Fruit fly (Drosophila melanogaster) Kc167 (cell line): ENCODE results near the gene Sfp26Ac.

Experiments used
- Myc ChIP-seq: fragments of >200 bp; optimal IDR thresholded peaks from 2 replicates; lab custom pipeline; 2017; ENCODE audit warnings: missing external identifiers
- Sin3A ChIP-seq: fragments of >200 bp; optimal IDR thresholded peaks from 2 replicates; lab custom pipeline; 2018; ENCODE audit warnings: missing external identifiers
- h ChIP-seq: fragments of >200 bp; optimal IDR thresholded peaks from 3 replicates; lab custom pipeline; 2018; ENCODE audit warnings: missing external identifiers
- insv ChIP-seq: fragments of >200 bp; optimal IDR thresholded peaks from 3 replicates; lab custom pipeline; 2018; ENCODE audit warnings: missing external identifiers
- psq ChIP-seq: fragments of >200 bp; optimal IDR thresholded peaks from 2 replicates; lab custom pipeline; 2017; ENCODE audit warnings: missing external identifiers
- ttk ChIP-seq: sonication (Bioruptor generic); optimal IDR thresholded peaks from 2 replicates; lab custom pipeline; 2017; ENCODE audit warnings: missing external identifiers

The Sfp26Ac gene

DNA sequence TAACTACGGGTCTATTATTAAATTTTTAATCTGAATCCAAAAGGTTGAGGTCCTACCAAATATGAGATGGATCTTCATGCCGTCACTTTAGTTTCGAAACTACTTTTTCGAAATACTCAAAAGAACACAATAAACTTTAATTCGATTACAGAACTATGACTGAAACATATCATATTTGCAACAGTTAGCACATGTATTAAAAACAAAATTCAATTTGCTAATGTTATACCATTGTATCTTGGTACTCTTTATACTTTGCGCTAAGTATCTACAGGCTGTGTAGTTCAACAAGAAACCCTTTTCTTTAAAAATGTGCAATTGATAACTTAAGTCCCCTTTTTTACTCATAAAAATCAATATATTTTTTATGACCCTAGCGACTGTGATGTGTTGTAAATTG is at the start of gene Sfp26Ac, which contains the start of gene CG43185:
Gene Sfp26Ac (minus strand): TSS at position 101 of the 400 bp plus-strand sequence.
Gene CG43185 (plus strand): TSS at position 215 of the 400 bp plus-strand sequence.
- TF ChIP-seq h, result no peak

DNA sequence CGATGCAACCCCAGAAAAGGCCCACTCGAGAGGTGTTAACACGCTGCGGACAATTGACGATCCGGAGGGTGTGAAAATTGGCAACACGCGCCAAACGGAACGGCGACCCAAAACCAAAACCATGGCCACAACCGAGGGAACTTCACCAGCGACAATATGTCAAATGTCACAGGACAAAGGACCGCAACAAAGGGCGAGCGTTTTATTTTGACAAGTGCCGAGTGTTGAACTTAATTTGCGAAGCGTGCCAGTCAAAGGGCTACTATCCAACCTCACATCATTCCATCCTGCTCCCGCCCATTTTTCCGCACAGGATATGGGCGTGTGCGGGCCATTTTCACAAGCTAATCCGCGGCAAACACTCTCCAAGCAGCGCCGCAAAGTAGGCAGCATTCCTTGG is 42.8 kb upstream of the Sfp26Ac start:
- TF ChIP-seq h, result no peak
- TF ChIP-seq insv (lab: Kevin White, UChicago), result no peak
- TF ChIP-seq Sin3A, result no peak
- TF ChIP-seq Myc (lab: Kevin White, UChicago), result no peak
- TF ChIP-seq ttk (lab: Kevin White, UChicago), result no peak

DNA sequence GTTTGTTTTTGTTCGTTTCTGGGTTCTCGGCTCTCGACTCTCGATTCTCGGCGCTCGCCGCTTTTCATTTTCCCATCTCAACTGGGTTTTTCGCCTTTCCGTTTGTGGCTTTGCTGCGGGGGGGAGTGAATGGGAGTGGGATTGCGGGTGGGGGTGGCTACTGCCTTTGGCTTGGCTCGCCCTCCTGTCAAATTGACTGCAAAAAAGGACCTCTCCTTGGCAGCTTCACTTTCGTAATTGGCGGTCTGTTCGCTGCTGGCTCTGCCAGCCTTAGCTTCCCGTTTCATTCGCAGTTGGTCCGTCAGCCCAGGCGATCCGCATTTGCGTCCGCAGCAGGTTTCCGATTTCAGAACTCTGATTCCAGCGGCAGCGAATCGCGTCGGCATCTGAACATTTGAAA is 41.1 kb upstream of the Sfp26Ac start, which contains the start of gene dsf:
Gene dsf (plus strand): TSS at position 301 of the 400 bp plus-strand sequence.
- TF ChIP-seq psq (lab: Kevin White, UChicago) (no peak), h (no peak), insv (lab: Kevin White, UChicago) (no peak), Myc (lab: Kevin White, UChicago) (no peak), Sin3A (no peak), ttk (lab: Kevin White, UChicago) (no peak)

DNA sequence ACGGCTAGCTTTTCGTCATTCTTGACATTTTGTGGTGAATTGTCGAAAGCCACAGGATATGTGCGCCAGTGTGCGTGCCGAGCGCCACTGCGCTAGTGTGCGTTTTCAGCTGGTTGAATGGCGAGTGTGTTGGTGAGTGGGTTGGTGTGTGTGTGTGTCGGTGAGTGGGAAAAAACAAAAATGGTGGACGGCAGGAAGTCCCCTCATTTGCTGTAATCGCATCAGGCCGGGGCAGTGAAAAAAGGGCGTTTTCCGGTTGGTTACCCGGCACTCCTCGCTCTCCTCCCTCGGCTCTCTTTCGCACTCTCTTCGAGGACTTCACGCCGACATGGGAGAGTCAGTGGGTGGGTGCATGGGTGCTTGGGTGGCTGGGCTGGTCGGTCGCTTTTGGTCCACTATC is 40.6 kb upstream of the Sfp26Ac start:
- TF ChIP-seq Sin3A, result no peak
- TF ChIP-seq ttk (lab: Kevin White, UChicago), result no peak
- no peak for TF ChIP-seq insv (lab: Kevin White, UChicago)
- no peak for TF ChIP-seq psq (lab: Kevin White, UChicago)

DNA sequence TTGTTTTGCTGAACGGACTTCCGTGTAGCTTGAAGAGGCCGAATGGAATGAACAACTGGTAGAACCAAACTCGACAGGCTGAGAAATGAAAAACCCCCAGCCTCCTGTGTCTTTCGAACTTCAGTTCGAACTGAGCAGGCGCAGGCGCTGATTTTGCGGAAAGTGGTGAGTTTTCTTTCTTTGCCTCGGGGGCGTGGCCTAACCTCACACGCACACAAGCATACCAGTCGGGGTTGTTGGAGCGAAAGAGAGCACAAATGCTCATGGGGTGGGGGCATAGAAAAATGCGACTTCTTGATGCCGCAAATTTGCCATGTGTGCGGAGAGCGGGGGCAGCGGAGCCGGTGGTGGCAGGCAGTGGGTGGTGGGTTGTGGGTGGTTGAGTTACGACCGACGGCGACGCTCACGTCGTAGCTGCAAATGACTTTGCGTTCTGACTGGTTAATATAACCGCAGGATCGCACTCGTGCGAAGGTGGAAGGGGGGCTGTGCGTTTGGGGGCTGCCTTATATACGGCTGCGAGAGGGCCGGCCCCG is 39.1 kb upstream of the Sfp26Ac start, which contains the start of gene CG9016:
Gene CG9016 (minus strand): TSS at position 51 of the 536 bp plus-strand sequence.
- TF ChIP-seq Sin3A (no peak), ttk (lab: Kevin White, UChicago) (no peak), psq (lab: Kevin White, UChicago) (no peak), h (no peak), Myc (lab: Kevin White, UChicago) (no peak)

DNA sequence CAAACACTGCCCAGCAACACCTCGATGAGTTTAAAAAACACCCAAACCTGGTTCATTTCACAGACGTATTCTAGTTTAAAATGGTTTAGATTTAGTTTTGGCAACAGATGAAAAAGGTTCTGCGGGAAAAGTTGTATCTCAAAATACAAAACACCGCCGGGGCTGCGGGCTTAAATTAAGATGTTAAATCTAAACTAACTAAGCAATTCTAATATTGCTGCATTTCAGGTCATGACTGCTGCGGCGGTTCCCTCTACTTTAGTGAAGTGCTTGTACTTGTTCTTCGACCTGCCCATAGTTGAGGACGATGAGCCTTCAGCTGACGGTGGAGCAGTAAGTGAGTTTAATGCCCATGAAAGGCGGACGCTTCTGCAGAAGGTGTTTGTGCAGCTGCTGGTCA is 25.6 kb upstream of the Sfp26Ac start, which contains the start of gene CG14000:
Gene CG14000 (minus strand): TSS at position 101 of the 400 bp plus-strand sequence.
- TF ChIP-seq psq (lab: Kevin White, UChicago) (no peak), h (no peak), ttk (lab: Kevin White, UChicago) (no peak)

DNA sequence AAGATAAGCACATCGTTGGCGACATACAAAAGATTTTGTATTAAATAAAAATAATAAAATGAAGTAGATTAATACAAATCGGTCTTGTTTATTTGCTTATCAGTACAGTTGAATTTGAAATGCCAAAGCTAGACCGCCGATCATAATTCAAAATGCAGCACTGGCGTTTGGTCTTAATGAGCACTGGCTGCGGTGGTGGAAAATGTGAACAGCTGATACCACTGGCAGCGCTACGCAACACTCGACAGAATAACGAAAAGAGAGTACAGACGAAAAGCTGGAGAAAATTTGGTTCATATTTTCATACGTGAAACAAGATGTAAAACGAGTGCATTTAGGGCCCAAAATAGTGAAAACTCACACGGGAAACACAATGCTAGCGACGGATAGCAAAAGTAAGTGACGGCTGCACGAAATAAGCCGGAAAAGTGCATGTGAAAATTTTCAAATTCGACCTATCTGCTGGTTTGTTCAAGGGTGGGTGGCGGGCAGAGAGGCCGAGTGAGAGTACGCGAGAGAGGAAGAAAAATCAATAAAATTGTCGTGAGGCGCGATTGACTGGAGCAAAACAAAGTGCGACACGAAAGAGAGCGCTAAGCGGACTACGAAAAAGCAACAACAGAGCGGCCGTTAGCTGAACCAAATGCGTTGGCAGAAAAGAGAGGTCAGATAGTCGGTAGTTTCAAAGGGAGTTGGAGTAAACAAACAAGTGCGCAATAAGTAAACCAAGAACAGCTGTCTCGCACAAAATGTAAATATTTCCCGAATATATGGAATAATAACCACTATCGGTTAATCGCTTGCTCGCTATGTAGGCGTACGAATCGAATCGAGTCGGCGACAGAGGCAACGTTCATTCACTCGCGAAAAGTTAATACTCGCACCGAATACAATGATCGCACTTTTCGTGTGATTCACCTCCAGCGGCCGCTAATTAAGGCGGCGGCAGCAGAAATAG is 22.6 kb upstream of the Sfp26Ac start, which contains the start of gene bchs:
Gene bchs (plus strand): TSS at position 277 of the 958 bp plus-strand sequence.
- TF ChIP-seq psq (lab: Kevin White, UChicago) (no peak), Myc (lab: Kevin White, UChicago) (no peak), h (no peak), Sin3A (no peak), insv (lab: Kevin White, UChicago) (no peak), ttk (lab: Kevin White, UChicago) (no peak)

DNA sequence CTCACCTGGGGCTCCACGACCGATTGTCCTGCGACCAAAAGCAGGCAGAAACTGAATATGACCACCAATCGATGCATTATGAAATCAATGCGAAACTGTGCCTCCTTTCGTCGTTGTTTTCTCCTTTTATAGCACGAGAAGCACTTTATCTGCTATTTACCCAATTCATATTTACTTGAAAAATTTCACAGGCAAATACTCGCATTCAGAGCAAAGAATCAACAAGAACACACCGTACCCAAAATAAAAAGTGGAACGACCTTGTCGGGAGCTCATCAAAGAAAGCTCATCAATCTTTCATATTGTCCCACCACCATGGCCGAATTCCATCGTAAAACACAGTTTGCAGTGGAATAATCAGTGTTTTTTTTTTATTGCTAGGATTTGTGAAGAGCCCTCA is 20.0 kb upstream of the Sfp26Ac start, which contains the start of gene CG9021:
Gene CG9021 (minus strand): TSS at position 105 of the 400 bp plus-strand sequence.
- no peak for TF ChIP-seq ttk (lab: Kevin White, UChicago)
- no peak for TF ChIP-seq insv (lab: Kevin White, UChicago)
- TF ChIP-seq psq (lab: Kevin White, UChicago), result no peak
- no peak for TF ChIP-seq Myc (lab: Kevin White, UChicago)
- TF ChIP-seq Sin3A, result no peak
- no peak for TF ChIP-seq h

DNA sequence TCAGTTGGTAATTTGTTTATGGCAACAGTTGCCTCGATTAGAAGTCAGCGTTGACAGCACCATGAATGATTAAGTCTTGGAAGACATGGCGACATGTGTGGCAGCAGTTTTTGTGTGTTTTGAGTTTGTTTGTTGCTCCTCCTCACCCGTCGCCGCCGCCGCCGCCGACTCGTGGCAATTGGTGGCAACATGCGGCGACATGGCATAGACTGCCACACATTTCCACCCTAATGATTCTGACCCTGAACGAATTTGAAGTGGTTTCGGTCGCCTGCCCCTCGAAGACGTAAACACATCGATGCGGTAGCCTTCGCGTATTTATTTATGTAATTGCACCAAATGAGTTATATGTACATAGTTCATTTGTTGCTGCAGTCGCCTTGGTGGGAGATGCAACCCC is 18.3 kb upstream of the Sfp26Ac start:
- TF ChIP-seq h (no peak), ttk (lab: Kevin White, UChicago) (no peak), Sin3A (no peak), psq (lab: Kevin White, UChicago) (no peak), Myc (lab: Kevin White, UChicago) (no peak)

DNA sequence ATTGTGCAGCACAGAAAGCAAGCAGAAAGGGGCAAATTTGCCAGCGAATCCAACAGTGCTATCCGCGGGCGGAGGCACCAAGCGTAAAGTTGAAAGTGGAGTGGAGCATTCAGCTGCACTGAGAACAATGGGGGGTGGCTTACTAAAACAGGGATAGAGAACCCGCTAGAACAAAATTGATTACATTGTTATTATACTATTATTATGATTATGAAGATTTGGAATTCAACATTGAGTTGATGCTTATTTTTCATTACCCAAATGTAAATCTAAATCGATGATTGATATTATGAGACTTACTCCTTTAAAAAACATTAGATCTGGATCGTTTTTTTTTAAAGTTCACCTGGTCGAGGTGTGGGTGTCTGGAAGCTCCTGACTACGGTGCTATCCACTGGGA is 17.0 kb upstream of the Sfp26Ac start:
- TF ChIP-seq psq (lab: Kevin White, UChicago) (no peak), Myc (lab: Kevin White, UChicago) (no peak), ttk (lab: Kevin White, UChicago) (no peak), h (no peak), Sin3A (no peak), insv (lab: Kevin White, UChicago) (no peak)

DNA sequence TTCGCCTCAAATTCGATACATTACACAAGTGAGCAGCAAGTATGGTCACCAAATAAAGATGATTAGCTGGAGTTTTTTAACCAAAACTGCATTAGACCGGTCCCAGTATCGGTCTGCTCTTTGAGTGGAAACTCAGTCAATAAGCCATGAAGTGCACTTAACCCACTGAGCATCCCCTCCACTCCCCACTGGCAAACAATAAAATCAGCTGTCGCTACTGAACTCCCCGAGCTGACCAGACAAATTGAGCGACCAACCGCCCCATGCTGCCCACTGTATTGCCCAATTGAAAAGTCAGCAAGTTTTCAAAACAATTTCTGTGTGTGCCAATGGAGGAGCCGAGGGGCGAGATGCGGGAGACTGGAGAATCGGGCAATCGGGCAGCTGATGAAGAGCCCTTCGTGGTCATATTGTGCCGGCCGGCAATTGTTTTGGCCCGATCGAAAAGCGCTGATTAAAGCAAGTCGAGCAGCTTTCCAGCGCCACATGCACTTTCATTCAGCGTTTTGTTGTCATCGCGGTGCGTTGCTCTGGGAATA is 14.7 kb upstream of the Sfp26Ac start:
- TF ChIP-seq insv (lab: Kevin White, UChicago) (no peak), h (no peak), psq (lab: Kevin White, UChicago) (no peak), Sin3A (no peak), Myc (lab: Kevin White, UChicago) (no peak)

DNA sequence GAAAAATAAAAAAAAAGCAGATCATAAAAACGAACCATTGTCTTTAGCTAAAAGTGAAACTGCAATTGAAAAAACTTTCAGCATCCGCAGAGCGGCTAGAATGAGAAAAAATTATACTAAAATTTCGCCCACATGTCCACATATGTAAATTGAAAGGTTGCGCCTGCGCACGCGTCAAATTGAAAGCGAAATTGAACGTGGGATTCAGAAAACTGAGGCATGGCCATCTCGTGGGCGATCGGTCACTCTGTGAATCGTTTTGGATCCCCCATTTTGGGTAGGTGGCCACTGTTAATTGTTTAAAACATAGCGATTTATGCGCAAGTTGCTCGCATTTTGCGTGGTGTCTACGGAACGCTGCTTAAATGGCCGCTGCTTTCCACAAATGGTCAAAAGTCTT is 10.0 kb upstream of the Sfp26Ac start:
- TF ChIP-seq h, result no peak
- TF ChIP-seq Myc (lab: Kevin White, UChicago), result no peak
- TF ChIP-seq Sin3A, result no peak
- TF ChIP-seq insv (lab: Kevin White, UChicago), result no peak
- TF ChIP-seq psq (lab: Kevin White, UChicago), result no peak
- TF ChIP-seq ttk (lab: Kevin White, UChicago), result no peak
